Fruit fly (Drosophila melanogaster) whole organism, prepupa: ENCODE data around the gene smp-30.

Experiments used
- Blimp-1 ChIP-seq: fragments of 200-800 bp; sonication (Bioruptor generic); optimal IDR thresholded peaks from 3 replicates; lab custom pipeline; 2017; ENCODE audit warnings: missing biosample characterization, missing genetic modification characterization, mild to moderate bottlenecking, moderate library complexity, missing genetic modification reagents
- CG10631 ChIP-seq: fragments of 200-800 bp; sonication (Bioruptor generic); optimal IDR thresholded peaks from 2 replicates; lab custom pipeline; 2016; ENCODE audit warnings: missing biosample characterization, missing genetic modification characterization
- CG10669 ChIP-seq: fragments of 200-800 bp; sonication (Bioruptor generic); optimal IDR thresholded peaks from 3 replicates; lab custom pipeline; 2018; ENCODE audit warnings: missing biosample characterization, mild to moderate bottlenecking, missing genetic modification characterization, moderate library complexity
- CG11902 ChIP-seq: fragments of 200-800 bp; sonication (Bioruptor generic); optimal IDR thresholded peaks from 3 replicates; lab custom pipeline; 2016; ENCODE audit warnings: missing biosample characterization, missing genetic modification characterization
- CG15336 ChIP-seq: fragments of 200-800 bp; sonication (Bioruptor generic); IDR thresholded peaks from 2 replicates; pipeline ENCODE4 v1.3.6; 2022; ENCODE audit warnings: missing biosample characterization, missing genetic modification characterization
- CG1621 ChIP-seq: fragments of 200-800 bp; sonication (Bioruptor generic); optimal IDR thresholded peaks from 3 replicates; lab custom pipeline; 2018; ENCODE audit warnings: missing biosample characterization, mild to moderate bottlenecking, missing genetic modification characterization
- CG16779 ChIP-seq: fragments of 200-800 bp; sonication (Bioruptor generic); optimal IDR thresholded peaks from 3 replicates; lab custom pipeline; 2017; ENCODE audit warnings: missing biosample characterization, mild to moderate bottlenecking, missing genetic modification characterization
- CG3032 ChIP-seq: fragments of 200-800 bp; optimal IDR thresholded peaks from 2 replicates; lab custom pipeline; 2019; ENCODE audit warnings: missing biosample characterization, mild to moderate bottlenecking, missing genetic modification characterization, moderate library complexity
- CG32006 ChIP-seq: fragments of 200-800 bp; sonication (Bioruptor generic); optimal IDR thresholded peaks from 3 replicates; lab custom pipeline; 2017; ENCODE audit warnings: missing biosample characterization, mild to moderate bottlenecking, missing genetic modification characterization
- CG34406 ChIP-seq: fragments of 200-800 bp; sonication (Bioruptor generic); optimal IDR thresholded peaks from 3 replicates; lab custom pipeline; 2016; ENCODE audit warnings: missing biosample characterization, missing genetic modification characterization
- CG3919 ChIP-seq: fragments of 200-800 bp; sonication (Bioruptor generic); optimal IDR thresholded peaks from 3 replicates; lab custom pipeline; 2016; ENCODE audit warnings: missing biosample characterization, missing genetic modification characterization
- CG4318 ChIP-seq: fragments of 200-800 bp; sonication (Bioruptor generic); optimal IDR thresholded peaks from 3 replicates; lab custom pipeline; 2017; ENCODE audit warnings: missing biosample characterization, mild to moderate bottlenecking, missing genetic modification characterization
- CG6163 ChIP-seq: fragments of 200-800 bp; sonication (Bioruptor generic); IDR thresholded peaks from 3 replicates; pipeline ENCODE4 v1.3.6; 2022; ENCODE audit warnings: missing biosample characterization, missing genetic modification characterization
- CG6276 ChIP-seq: fragments of 200-800 bp; sonication (Bioruptor generic); optimal IDR thresholded peaks from 2 replicates; lab custom pipeline; 2017; ENCODE audit warnings: missing biosample characterization, mild to moderate bottlenecking, missing genetic modification characterization
- CG6792 ChIP-seq: fragments of 200-800 bp; sonication (Bioruptor generic); optimal IDR thresholded peaks from 3 replicates; lab custom pipeline; 2016; ENCODE audit warnings: missing biosample characterization, missing genetic modification characterization
- CG6808 ChIP-seq: fragments of 200-800 bp; sonication (Bioruptor generic); optimal IDR thresholded peaks from 3 replicates; lab custom pipeline; 2017; ENCODE audit warnings: missing biosample characterization, missing genetic modification characterization, mild to moderate bottlenecking, moderate library complexity, missing genetic modification reagents
- CG6854 ChIP-seq: fragments of 200-800 bp; sonication (Bioruptor generic); optimal IDR thresholded peaks from 2 replicates; lab custom pipeline; 2017; ENCODE audit warnings: missing biosample characterization, mild to moderate bottlenecking, missing genetic modification characterization
- CG7368 ChIP-seq: fragments of 200-800 bp; sonication (Bioruptor generic); optimal IDR thresholded peaks from 3 replicates; lab custom pipeline; 2016; ENCODE audit warnings: missing biosample characterization, missing genetic modification characterization
- CG8119 ChIP-seq: fragments of 200-800 bp; sonication (Bioruptor generic); IDR thresholded peaks from 3 replicates; pipeline ENCODE4 v1.3.6; 2022; ENCODE audit warnings: missing biosample characterization, missing genetic modification characterization
- CG8319 ChIP-seq: fragments of 200-800 bp; sonication (Bioruptor generic); optimal IDR thresholded peaks from 3 replicates; lab custom pipeline; 2016; ENCODE audit warnings: missing biosample characterization, missing genetic modification characterization
- CG9139 ChIP-seq: fragments of 200-800 bp; sonication (Bioruptor generic); optimal IDR thresholded peaks from 3 replicates; lab custom pipeline; 2017; ENCODE audit warnings: missing biosample characterization, mild to moderate bottlenecking, missing genetic modification characterization
- Eip75B ChIP-seq: fragments of 200-800 bp; sonication (Bioruptor generic); optimal IDR thresholded peaks from 3 replicates; lab custom pipeline; 2016; ENCODE audit warnings: missing biosample characterization, missing genetic modification characterization
- Eip78C ChIP-seq: fragments of 200-800 bp; sonication (Bioruptor generic); peaks from one replicate; lab custom pipeline; 2016; ENCODE audit warnings: missing biosample characterization, missing genetic modification characterization
- Eip93F ChIP-seq: fragments of 200-800 bp; sonication (Bioruptor generic); optimal IDR thresholded peaks from 2 replicates; lab custom pipeline; 2016; ENCODE audit warnings: missing biosample characterization, mild to moderate bottlenecking, missing genetic modification characterization
- Ets96B ChIP-seq: fragments of 200-800 bp; optimal IDR thresholded peaks from 2 replicates; lab custom pipeline; 2019; ENCODE audit warnings: missing biosample characterization, mild to moderate bottlenecking, missing genetic modification characterization, moderate library complexity
- Gug ChIP-seq: fragments of 200-800 bp; sonication (Bioruptor generic); IDR thresholded peaks from 2 replicates; pipeline ENCODE4 v1.3.6; 2022; ENCODE audit warnings: missing biosample characterization, missing genetic modification characterization
- Hr38 ChIP-seq: sonication (Bioruptor generic); optimal IDR thresholded peaks from 2 replicates; lab custom pipeline; 2016; ENCODE audit warnings: missing biosample characterization, missing genetic modification characterization
- Hr4 ChIP-seq: fragments of 200-800 bp; sonication (Bioruptor generic); optimal IDR thresholded peaks from 3 replicates; lab custom pipeline; 2016; ENCODE audit warnings: missing biosample characterization, missing genetic modification characterization
- Lpt ChIP-seq: fragments of 200-800 bp; sonication (Bioruptor generic); optimal IDR thresholded peaks from 3 replicates; lab custom pipeline; 2016; ENCODE audit warnings: missing biosample characterization, missing genetic modification characterization
- OdsH ChIP-seq: fragments of 200-800 bp; sonication (Bioruptor generic); optimal IDR thresholded peaks from 3 replicates; lab custom pipeline; 2016; ENCODE audit warnings: missing biosample characterization, missing genetic modification characterization
- Smox ChIP-seq: fragments of 200-800 bp; sonication (Bioruptor generic); optimal IDR thresholded peaks from 3 replicates; lab custom pipeline; 2016; ENCODE audit warnings: missing biosample characterization, missing genetic modification characterization
- Sox102F ChIP-seq: fragments of 200-800 bp; sonication (Bioruptor generic); optimal IDR thresholded peaks from 2 replicates; lab custom pipeline; 2016; ENCODE audit warnings: missing biosample characterization, mild to moderate bottlenecking, missing genetic modification characterization
- Sox14 ChIP-seq: fragments of 200-800 bp; sonication (Bioruptor generic); optimal IDR thresholded peaks from 3 replicates; lab custom pipeline; 2016; ENCODE audit warnings: missing biosample characterization, missing genetic modification characterization
- Sox15 ChIP-seq: fragments of 200-800 bp; sonication (Bioruptor generic); optimal IDR thresholded peaks from 3 replicates; lab custom pipeline; 2016; ENCODE audit warnings: missing biosample characterization, missing genetic modification characterization
- achi ChIP-seq: fragments of 200-800 bp; sonication (Bioruptor generic); optimal IDR thresholded peaks from 3 replicates; lab custom pipeline; 2016; ENCODE audit warnings: missing biosample characterization, missing genetic modification characterization
- acj6 ChIP-seq: fragments of 200-800 bp; sonication (Bioruptor generic); optimal IDR thresholded peaks from 3 replicates; lab custom pipeline; 2016; ENCODE audit warnings: missing biosample characterization, missing genetic modification characterization
- cyc ChIP-seq: fragments of 200-800 bp; sonication (Bioruptor generic); optimal IDR thresholded peaks from 3 replicates; lab custom pipeline; 2016; ENCODE audit warnings: missing biosample characterization, missing genetic modification characterization
- dsx ChIP-seq: fragments of 200-800 bp; optimal IDR thresholded peaks from 3 replicates; lab custom pipeline; 2019; ENCODE audit warnings: missing biosample characterization, mild to moderate bottlenecking, missing genetic modification characterization, moderate library complexity; ENCODE audit not compliant: poor library complexity, severe bottlenecking
- eg ChIP-seq: fragments of 200-800 bp; sonication (Bioruptor generic); IDR thresholded peaks from 3 replicates; pipeline ENCODE4 v1.3.6; 2022; ENCODE audit warnings: missing biosample characterization, missing genetic modification characterization
- esn ChIP-seq: fragments of 200-800 bp; sonication (Bioruptor generic); optimal IDR thresholded peaks from 2 replicates; lab custom pipeline; 2016; ENCODE audit warnings: missing biosample characterization, mild to moderate bottlenecking, missing genetic modification characterization, moderate library complexity
- fd59A ChIP-seq: fragments of 200-800 bp; sonication (Bioruptor generic); optimal IDR thresholded peaks from 2 replicates; lab custom pipeline; 2017; ENCODE audit warnings: missing biosample characterization, mild to moderate bottlenecking, missing genetic modification characterization, missing genetic modification reagents
- fd85E ChIP-seq: fragments of 200-800 bp; sonication (Bioruptor generic); optimal IDR thresholded peaks from 3 replicates; lab custom pipeline; 2016; ENCODE audit warnings: missing biosample characterization, missing genetic modification characterization
- fkh ChIP-seq: fragments of 200-800 bp; sonication (Bioruptor generic); optimal IDR thresholded peaks from 3 replicates; lab custom pipeline; 2017; ENCODE audit warnings: missing biosample characterization, mild to moderate bottlenecking, missing genetic modification characterization, moderate library complexity
- lz ChIP-seq: fragments of 200-800 bp; sonication (Bioruptor generic); optimal IDR thresholded peaks from 3 replicates; lab custom pipeline; 2016; ENCODE audit warnings: missing biosample characterization, missing genetic modification characterization
- net ChIP-seq: fragments of 200-800 bp; sonication (Bioruptor generic); optimal IDR thresholded peaks from 3 replicates; lab custom pipeline; 2016; ENCODE audit warnings: missing biosample characterization, missing genetic modification characterization
- pdm3 ChIP-seq: fragments of 200-800 bp; sonication (Bioruptor generic); optimal IDR thresholded peaks from 3 replicates; lab custom pipeline; 2016; ENCODE audit warnings: missing biosample characterization, missing genetic modification characterization
- spab ChIP-seq: fragments of 200-800 bp; sonication (Bioruptor generic); optimal IDR thresholded peaks from 2 replicates; lab custom pipeline; 2017; ENCODE audit warnings: missing biosample characterization, mild to moderate bottlenecking, missing genetic modification characterization, missing genetic modification reagents
- ss ChIP-seq, 2 experiments: fragments of 200-800 bp; sonication (Bioruptor generic); optimal IDR thresholded peaks; 2 replicates in 1 of 2; 3 replicates in 1 of 2; lab custom pipeline; 2017 to 2018; ENCODE audit warnings: mild to moderate bottlenecking in 2 of 2, missing biosample characterization in 2 of 2, missing genetic modification characterization in 2 of 2, moderate library complexity in 1 of 2
- svp ChIP-seq: fragments of 200-800 bp; sonication (Bioruptor generic); peaks from one replicate; lab custom pipeline; 2016; ENCODE audit warnings: missing biosample characterization, missing genetic modification characterization
- topi ChIP-seq: fragments of 200-800 bp; sonication (Bioruptor generic); optimal IDR thresholded peaks from 3 replicates; lab custom pipeline; 2016; ENCODE audit warnings: missing biosample characterization, missing genetic modification characterization

smp-30 gene

dm6 chr3R:14728713-14729685 is 22.0 kb downstream of the smp-30 start:
- TF ChIP-seq Eip75B (GFP tag; lab: Kevin White, UChicago): no peak
- TF ChIP-seq Hr38 (GFP tag; lab: Kevin White, UChicago): no peak
- TF ChIP-seq Smox (GFP tag; lab: Kevin White, UChicago): peak; percentile 65
- peak; percentile 71 for TF ChIP-seq esn (GFP tag; lab: Kevin White, UChicago)
- peak; percentile 79 for TF ChIP-seq CG34406 (GFP tag; lab: Kevin White, UChicago)
- TF ChIP-seq CG3032: peak; percentile 54
- peak; percentile 37 for TF ChIP-seq lz
- TF ChIP-seq CG8119 (GFP tag; lab: Robert Waterston, UW): peak; percentile 73
- TF ChIP-seq CG6808 (GFP tag; lab: Kevin White, UChicago): peak; percentile 26
- peak; percentile 41 for TF ChIP-seq CG8319 (GFP tag; lab: Kevin White, UChicago)
- no peak for TF ChIP-seq fkh (GFP tag; lab: Kevin White, UChicago)
- TF ChIP-seq CG9139 (GFP tag; lab: Kevin White, UChicago): no peak
- TF ChIP-seq Eip78C (GFP tag; lab: Kevin White, UChicago): peak; percentile 90
- peak; percentile 39 for TF ChIP-seq CG10669 (GFP tag; lab: Kevin White, UChicago)
- peak; percentile 69 for TF ChIP-seq CG7368 (GFP tag; lab: Kevin White, UChicago)
- TF ChIP-seq OdsH (GFP tag; lab: Kevin White, UChicago): peak; percentile 69
- peak; percentile 57 for TF ChIP-seq Gug (GFP tag; lab: Robert Waterston, UW)
- peak; percentile 66 for TF ChIP-seq CG6276 (GFP tag; lab: Kevin White, UChicago)
- no peak for TF ChIP-seq dsx
- TF ChIP-seq CG11902 (GFP tag; lab: Kevin White, UChicago): peak; percentile 42
- peak; percentile 62 for TF ChIP-seq acj6 (GFP tag; lab: Kevin White, UChicago)
- peak; percentile 62 for TF ChIP-seq Sox102F (GFP tag; lab: Kevin White, UChicago)
- peak; percentile 79 for TF ChIP-seq eg (GFP tag; lab: Robert Waterston, UW)
- TF ChIP-seq CG6854 (GFP tag; lab: Kevin White, UChicago): peak; percentile 34
- peak; percentile 86 for TF ChIP-seq CG15336 (GFP tag; lab: Robert Waterston, UW)
- TF ChIP-seq Hr4 (GFP tag; lab: Kevin White, UChicago): peak; percentile 46
- TF ChIP-seq pdm3 (GFP tag; lab: Kevin White, UChicago): peak; percentile 32
- TF ChIP-seq Lpt (GFP tag; lab: Kevin White, UChicago): peak; percentile 50
- peak; percentile 55 for TF ChIP-seq Blimp-1 (GFP tag; lab: Kevin White, UChicago)
- peak; percentile 31 for TF ChIP-seq CG4318 (GFP tag; lab: Kevin White, UChicago)
- TF ChIP-seq Ets96B: peak; percentile 9
- TF ChIP-seq CG3919 (GFP tag; lab: Kevin White, UChicago): peak; percentile 84
- TF ChIP-seq topi (GFP tag; lab: Kevin White, UChicago): peak; percentile 68
- TF ChIP-seq ss (GFP tag; optimal IDR thresholded peaks at IDR 0.05; lab: Kevin White, UChicago): no peak
- peak; percentile 76 for TF ChIP-seq svp (GFP tag; lab: Kevin White, UChicago)
- peak; percentile 22 for TF ChIP-seq spab (GFP tag; lab: Kevin White, UChicago)
- no peak for TF ChIP-seq CG16779 (tag; lab: Kevin White, UChicago)
- TF ChIP-seq fd59A (GFP tag; lab: Kevin White, UChicago): no peak
- TF ChIP-seq fd85E (GFP tag; lab: Kevin White, UChicago): no peak
- TF ChIP-seq CG6792: peak; percentile 68
- peak; percentile 63 for TF ChIP-seq cyc (GFP tag; lab: Kevin White, UChicago)
- TF ChIP-seq Sox15 (GFP tag; lab: Kevin White, UChicago): peak; percentile 23
- TF ChIP-seq CG1621 (tag; lab: Kevin White, UChicago): no peak
- TF ChIP-seq net (GFP tag; lab: Kevin White, UChicago): peak; percentile 45
- peak; percentile 78 for TF ChIP-seq CG6163 (GFP tag; lab: Robert Waterston, UW)
- TF ChIP-seq Eip93F (GFP tag; lab: Kevin White, UChicago): no peak
- no peak for TF ChIP-seq Sox14
- peak; percentile 76 for TF ChIP-seq achi (GFP tag; lab: Kevin White, UChicago)
- peak; percentile 40 for TF ChIP-seq CG10631
- peak; percentile 69 for TF ChIP-seq CG32006 (GFP tag; lab: Kevin White, UChicago)
